Fruit fly (Drosophila melanogaster) whole organism, pupa: ENCODE data around the gene Bcat.

Source experiments
- CG10348 ChIP-seq: fragments of 200-800 bp; sonication (Bioruptor generic); IDR thresholded peaks from 2 replicates; pipeline ENCODE4 v1.3.6; 2022; ENCODE audit warnings: missing biosample characterization, missing genetic modification characterization
- CG15710 ChIP-seq: fragments of 200-800 bp; sonication (Bioruptor generic); optimal IDR thresholded peaks from 2 replicates; lab custom pipeline; 2018; ENCODE audit warnings: missing biosample characterization, mild to moderate bottlenecking, missing genetic modification characterization, moderate library complexity
- CG32121 ChIP-seq: fragments of 200-800 bp; sonication (Bioruptor generic); IDR thresholded peaks from 2 replicates; pipeline ENCODE4 v1.3.6; 2022; ENCODE audit warnings: missing biosample characterization, missing genetic modification characterization
- CG4496 ChIP-seq: fragments of 200-800 bp; sonication (Bioruptor generic); IDR thresholded peaks from 3 replicates; pipeline ENCODE4 v1.3.6; 2022; ENCODE audit warnings: missing biosample characterization, missing genetic modification characterization
- CG8301 ChIP-seq: fragments of 200-800 bp; sonication (Bioruptor generic); optimal IDR thresholded peaks from 2 replicates; lab custom pipeline; 2018; ENCODE audit warnings: missing biosample characterization, mild to moderate bottlenecking, missing genetic modification characterization
- CG9948 ChIP-seq: fragments of 200-800 bp; sonication (Bioruptor generic); optimal IDR thresholded peaks from 2 replicates; lab custom pipeline; 2018; ENCODE audit warnings: missing biosample characterization, mild to moderate bottlenecking, missing genetic modification characterization, moderate library complexity
- D1 ChIP-seq: fragments of 200-800 bp; sonication (Bioruptor generic); optimal IDR thresholded peaks from 2 replicates; lab custom pipeline; 2018; ENCODE audit warnings: missing biosample characterization, mild to moderate bottlenecking, missing genetic modification characterization, moderate library complexity
- EcR ChIP-seq: fragments of 200-800 bp; sonication (Bioruptor generic); optimal IDR thresholded peaks from 3 replicates; lab custom pipeline; 2019; ENCODE audit warnings: missing biosample characterization, missing genetic modification characterization, mild to moderate bottlenecking, moderate library complexity, missing genetic modification reagents
- Pif1B ChIP-seq: fragments of 200-800 bp; sonication (Bioruptor generic); optimal IDR thresholded peaks from 3 replicates; lab custom pipeline; 2016; ENCODE audit warnings: missing biosample characterization, missing genetic modification characterization
- Snoo ChIP-seq: fragments of 200-800 bp; sonication (Bioruptor generic); optimal IDR thresholded peaks from 3 replicates; lab custom pipeline; 2017; ENCODE audit warnings: missing biosample characterization, mild to moderate bottlenecking, missing genetic modification characterization, inconsistent platforms
- fd96Ca ChIP-seq: fragments of 200-800 bp; sonication (Bioruptor generic); IDR thresholded peaks from 3 replicates; pipeline ENCODE4 v1.3.6; 2022; ENCODE audit warnings: missing biosample characterization, missing genetic modification characterization

DNA sequence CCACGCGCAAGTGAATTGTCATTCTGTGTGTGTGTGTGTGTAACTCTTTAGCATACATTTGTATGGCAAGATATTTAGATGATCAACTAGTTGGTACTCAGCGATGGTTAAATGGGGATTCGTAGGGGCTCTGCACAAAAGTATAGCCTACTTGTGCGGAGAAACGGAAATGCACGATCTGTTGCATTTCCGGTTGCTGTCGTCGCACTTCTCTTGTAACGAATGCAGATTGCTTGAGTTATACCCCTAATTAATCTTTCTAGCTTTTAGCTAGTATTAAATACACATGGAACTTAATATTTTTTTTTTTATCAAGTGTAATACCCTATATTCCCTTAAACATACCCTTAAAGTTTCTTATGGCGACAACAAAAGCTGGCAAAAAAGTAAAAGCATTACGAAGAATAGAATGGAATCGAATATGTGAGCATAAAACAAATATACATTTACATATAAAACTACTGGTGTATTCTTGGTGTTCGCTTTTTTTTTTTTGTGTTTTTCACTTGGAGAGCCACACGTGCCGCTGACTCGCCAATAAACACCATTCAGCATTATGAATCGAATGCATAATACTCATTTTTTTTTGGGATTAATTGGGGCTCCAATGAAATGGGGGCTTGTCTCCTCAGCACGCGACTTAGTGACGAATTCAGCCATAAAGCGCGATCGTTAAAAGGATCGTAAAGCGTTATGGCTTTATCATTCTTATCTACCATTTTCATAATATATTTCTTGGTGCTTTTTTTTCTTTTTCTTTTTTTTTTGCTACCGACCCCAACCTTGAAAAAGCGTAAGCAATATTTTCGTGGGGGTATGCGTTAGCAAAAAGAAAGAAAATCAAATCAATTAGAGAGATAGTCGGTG is 5.3 kb upstream of the Bcat start:
- TF ChIP-seq CG8301 (tag; lab: Kevin White, UChicago) (no peak), fd96Ca (GFP tag; lab: Robert Waterston, UW) (no peak), CG9948 (tag; lab: Kevin White, UChicago) (no peak), CG10348 (GFP tag; lab: Robert Waterston, UW) (no peak), CG32121 (GFP tag; lab: Robert Waterston, UW) (no peak), Snoo (tag; lab: Kevin White, UChicago) (no peak), CG15710 (tag; lab: Kevin White, UChicago) (no peak), EcR (no peak), CG4496 (no peak), Pif1B (no peak), D1 (tag; lab: Kevin White, UChicago) (no peak)
